Worm (Caenorhabditis elegans) whole organism, mixed stage, embryonic: ENCODE results near the gene T10C6.6.

Experiments
- M03D4.4 ChIP-seq: sonication (generic microtip); optimal IDR thresholded peaks from 2 replicates; lab custom pipeline; 2017; ENCODE audit warnings: mild to moderate bottlenecking, missing genetic modification characterization, missing compliant biosample characterization
- bed-3 ChIP-seq: fragments of 200-800 bp; sonication (Bioruptor generic); optimal IDR thresholded peaks from 3 replicates; lab custom pipeline; 2018; ENCODE audit warnings: mild to moderate bottlenecking, missing genetic modification characterization, moderate library complexity, missing compliant biosample characterization
- blmp-1 ChIP-seq: fragments of 150-350 bp; optimal IDR thresholded peaks from 2 replicates; lab custom pipeline; 2014; ENCODE audit warnings: missing biosample characterization, missing genetic modification characterization
- ceh-39 ChIP-seq: fragments of 150-350 bp; optimal IDR thresholded peaks from 2 replicates; lab custom pipeline; 2014; ENCODE audit warnings: missing biosample characterization, missing genetic modification characterization
- ceh-43 ChIP-seq: fragments of 200-800 bp; sonication (Bioruptor generic); optimal IDR thresholded peaks from 2 replicates; lab custom pipeline; 2018; ENCODE audit warnings: mild to moderate bottlenecking, missing genetic modification characterization, moderate library complexity, missing compliant biosample characterization
- ceh-83 ChIP-seq: fragments of 200-800 bp; sonication (Bioruptor generic); optimal IDR thresholded peaks from 2 replicates; lab custom pipeline; 2018; ENCODE audit warnings: mild to moderate bottlenecking, missing genetic modification characterization, missing compliant biosample characterization
- ces-1 ChIP-seq: fragments of 150-350 bp; optimal IDR thresholded peaks from 2 replicates; lab custom pipeline; 2014; ENCODE audit warnings: missing biosample characterization, missing genetic modification reagents, missing genetic modification characterization
- cnd-1 ChIP-seq: fragments of 200-800 bp; sonication (Bioruptor generic); optimal IDR thresholded peaks from 2 replicates; lab custom pipeline; 2018; ENCODE audit warnings: mild to moderate bottlenecking, missing genetic modification characterization, missing compliant biosample characterization
- drap-1 ChIP-seq: fragments of 200-800 bp; sonication (Bioruptor generic); optimal IDR thresholded peaks from 3 replicates; lab custom pipeline; 2018; ENCODE audit warnings: mild to moderate bottlenecking, missing genetic modification characterization, missing compliant biosample characterization
- elt-1 ChIP-seq: sonication (generic microtip); optimal IDR thresholded peaks from 2 replicates; lab custom pipeline; 2017; ENCODE audit warnings: missing genetic modification characterization, mild to moderate bottlenecking, missing compliant biosample characterization, antibody characterized with exemption, moderate library complexity, borderline replicate concordance; ENCODE audit not compliant: insufficient read depth
- flh-1 ChIP-seq: fragments of 200-800 bp; sonication (Bioruptor generic); optimal IDR thresholded peaks from 2 replicates; lab custom pipeline; 2018; ENCODE audit warnings: mild to moderate bottlenecking, missing genetic modification characterization, moderate library complexity, missing compliant biosample characterization
- ham-2 ChIP-seq: fragments of 200-800 bp; sonication (Bioruptor generic); optimal IDR thresholded peaks from 2 replicates; lab custom pipeline; 2018; ENCODE audit warnings: mild to moderate bottlenecking, missing genetic modification characterization, missing compliant biosample characterization
- hlh-1 ChIP-seq: fragments of 150-350 bp; optimal IDR thresholded peaks from 2 replicates; lab custom pipeline; 2014; ENCODE audit warnings: missing biosample characterization, missing genetic modification reagents, missing genetic modification characterization
- lin-13 ChIP-seq: fragments of 150-350 bp; optimal IDR thresholded peaks from 2 replicates; lab custom pipeline; 2014; ENCODE audit warnings: missing biosample characterization, missing genetic modification characterization
- lin-32 ChIP-seq: fragments of 200-800 bp; sonication (Bioruptor generic); optimal IDR thresholded peaks from 2 replicates; lab custom pipeline; 2018; ENCODE audit warnings: mild to moderate bottlenecking, missing genetic modification characterization, missing compliant biosample characterization
- lsy-2 ChIP-seq: fragments of 150-350 bp; optimal IDR thresholded peaks from 2 replicates; lab custom pipeline; 2014; ENCODE audit warnings: missing biosample characterization, missing genetic modification characterization
- mab-5 ChIP-seq: fragments of 150-350 bp; optimal IDR thresholded peaks from 2 replicates; lab custom pipeline; 2014; ENCODE audit warnings: missing biosample characterization, missing genetic modification characterization
- mep-1 ChIP-seq: fragments of 150-350 bp; optimal IDR thresholded peaks from 2 replicates; lab custom pipeline; 2017; ENCODE audit warnings: missing biosample characterization, missing genetic modification reagents, missing genetic modification characterization, inconsistent platforms
- mls-2 ChIP-seq: sonication (generic microtip); optimal IDR thresholded peaks from 2 replicates; lab custom pipeline; 2016; ENCODE audit warnings: mild to moderate bottlenecking, missing genetic modification characterization, moderate library complexity, missing compliant biosample characterization
- nhr-12 ChIP-seq: fragments of 150-350 bp; optimal IDR thresholded peaks from 2 replicates; lab custom pipeline; 2014; ENCODE audit warnings: missing biosample characterization, missing genetic modification characterization
- nhr-2 ChIP-seq: fragments of 150-350 bp; optimal IDR thresholded peaks from 2 replicates; lab custom pipeline; 2014; ENCODE audit warnings: missing biosample characterization, missing genetic modification characterization
- nhr-237 ChIP-seq: fragments of 150-350 bp; optimal IDR thresholded peaks from 2 replicates; lab custom pipeline; 2014; ENCODE audit warnings: missing biosample characterization, missing genetic modification characterization
- nhr-28 ChIP-seq: fragments of 150-350 bp; optimal IDR thresholded peaks from 2 replicates; lab custom pipeline; 2014; ENCODE audit warnings: missing biosample characterization, missing genetic modification characterization
- nhr-76 ChIP-seq: sonication (generic microtip); optimal IDR thresholded peaks from 2 replicates; lab custom pipeline; 2017; ENCODE audit warnings: missing biosample characterization, missing genetic modification characterization
- snpc-4 ChIP-seq: fragments of 150-350 bp; optimal IDR thresholded peaks from 2 replicates; lab custom pipeline; 2014; ENCODE audit warnings: missing biosample characterization, missing genetic modification characterization
- sptf-1 ChIP-seq: sonication (generic microtip); optimal IDR thresholded peaks from 2 replicates; lab custom pipeline; 2017; ENCODE audit warnings: mild to moderate bottlenecking, missing genetic modification characterization, moderate library complexity, missing compliant biosample characterization
- tbx-8 ChIP-seq: fragments of 200-800 bp; sonication (Bioruptor generic); optimal IDR thresholded peaks from 2 replicates; lab custom pipeline; 2018; ENCODE audit warnings: mild to moderate bottlenecking, missing genetic modification characterization, moderate library complexity, missing compliant biosample characterization
- unc-120 ChIP-seq: sonication (generic microtip); optimal IDR thresholded peaks from 2 replicates; lab custom pipeline; 2017; ENCODE audit warnings: missing genetic modification characterization, missing compliant biosample characterization; ENCODE audit not compliant: poor library complexity, severe bottlenecking
- unc-39 ChIP-seq: fragments of 150-350 bp; optimal IDR thresholded peaks from 2 replicates; lab custom pipeline; 2014; ENCODE audit warnings: missing biosample characterization, missing genetic modification characterization
- unc-62 ChIP-seq: fragments of 150-350 bp; optimal IDR thresholded peaks from 2 replicates; lab custom pipeline; 2014; ENCODE audit warnings: missing biosample characterization, missing genetic modification reagents, missing genetic modification characterization
- zip-8 ChIP-seq: fragments of 150-350 bp; optimal IDR thresholded peaks from 2 replicates; lab custom pipeline; 2014; ENCODE audit warnings: missing biosample characterization, missing genetic modification characterization
- ztf-11 ChIP-seq: fragments of 150-350 bp; optimal IDR thresholded peaks from 2 replicates; lab custom pipeline; 2014; ENCODE audit warnings: missing biosample characterization, missing genetic modification characterization

Gene T10C6.6

ce11 chrV:16049177-16049576 lies 25.1 kb downstream of the T10C6.6 start, which contains the start of gene best-12:
TSS of gene best-12 (plus strand) at chrV:16049477.
- TF ChIP-seq ces-1 (GFP tag; lab: Kevin White, UChicago) = no peak
- TF ChIP-seq nhr-76 = no peak
- TF ChIP-seq ceh-83 = no peak
- no peak for TF ChIP-seq lsy-2 (tag; lab: Kevin White, UChicago)
- TF ChIP-seq sptf-1 (tag; lab: Kevin White, UChicago) = no peak
- no peak for TF ChIP-seq mls-2 (tag; lab: Kevin White, UChicago)
- no peak for TF ChIP-seq ztf-11
- TF ChIP-seq unc-39 (tag; lab: Kevin White, UChicago) = no peak
- TF ChIP-seq nhr-28 (tag; lab: Kevin White, UChicago) = no peak
- no peak for TF ChIP-seq flh-1
- TF ChIP-seq blmp-1 (tag; lab: Kevin White, UChicago) = no peak
- TF ChIP-seq lin-13 (tag; lab: Kevin White, UChicago) = no peak
- no peak for TF ChIP-seq zip-8 (tag; lab: Kevin White, UChicago)
- no peak for TF ChIP-seq cnd-1
- TF ChIP-seq snpc-4 (tag; lab: Kevin White, UChicago) = no peak
- TF ChIP-seq bed-3 (GFP tag; lab: Kevin White, UChicago) = no peak
- no peak for TF ChIP-seq mep-1 (tag; lab: Kevin White, UChicago)
- TF ChIP-seq lin-32 (GFP tag; lab: Kevin White, UChicago) = no peak
- no peak for TF ChIP-seq M03D4.4

DNA sequence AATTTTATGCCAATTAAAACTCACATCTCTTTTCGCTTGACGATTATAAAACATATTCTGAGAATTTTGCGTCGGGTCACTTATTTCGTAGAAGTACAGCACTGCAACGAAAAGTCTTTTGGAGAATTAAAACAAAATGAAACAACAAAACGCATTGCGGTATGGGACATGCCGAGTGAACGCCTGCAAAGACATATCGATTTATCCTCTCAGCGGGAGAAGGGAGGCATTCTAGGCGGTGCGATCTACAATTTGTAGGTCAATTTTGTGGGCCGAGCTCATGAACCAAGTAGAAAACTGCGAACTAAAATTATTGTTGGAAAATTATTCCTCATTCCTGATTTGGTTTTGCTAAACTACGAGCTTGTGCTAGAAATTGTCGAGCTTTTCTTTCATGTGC lies 29.2 kb downstream of the T10C6.6 start, which contains the start of gene F14H3.3:
TSS of gene F14H3.3 (minus strand) at position 101 of the 400 bp plus-strand sequence.
- no peak for TF ChIP-seq elt-1
- no peak for TF ChIP-seq M03D4.4
- TF ChIP-seq mab-5 (tag; lab: Kevin White, UChicago) = no peak
- TF ChIP-seq ceh-43 (GFP tag; lab: Kevin White, UChicago) = no peak
- no peak for TF ChIP-seq tbx-8 (GFP tag; lab: Kevin White, UChicago)
- no peak for TF ChIP-seq ceh-83
- TF ChIP-seq bed-3 (GFP tag; lab: Kevin White, UChicago) = no peak
- TF ChIP-seq unc-120 (tag; lab: Kevin White, UChicago) = no peak
- TF ChIP-seq nhr-76 = no peak
- no peak for TF ChIP-seq nhr-12 (tag; lab: Kevin White, UChicago)
- TF ChIP-seq nhr-237 (tag; lab: Kevin White, UChicago) = no peak
- no peak for TF ChIP-seq cnd-1
- TF ChIP-seq lsy-2 (tag; lab: Kevin White, UChicago) = no peak
- TF ChIP-seq mep-1 (tag; lab: Kevin White, UChicago) = no peak

ce11 chrV:16055031-16055430 lies 30.9 kb downstream of the T10C6.6 start, which contains the start of gene F14H3.4:
TSS of gene F14H3.4 (minus strand) at chrV:16055072.
- no peak for TF ChIP-seq cnd-1
- TF ChIP-seq ceh-39 = no peak
- no peak for TF ChIP-seq ztf-11
- TF ChIP-seq zip-8 (tag; lab: Kevin White, UChicago) = no peak

DNA sequence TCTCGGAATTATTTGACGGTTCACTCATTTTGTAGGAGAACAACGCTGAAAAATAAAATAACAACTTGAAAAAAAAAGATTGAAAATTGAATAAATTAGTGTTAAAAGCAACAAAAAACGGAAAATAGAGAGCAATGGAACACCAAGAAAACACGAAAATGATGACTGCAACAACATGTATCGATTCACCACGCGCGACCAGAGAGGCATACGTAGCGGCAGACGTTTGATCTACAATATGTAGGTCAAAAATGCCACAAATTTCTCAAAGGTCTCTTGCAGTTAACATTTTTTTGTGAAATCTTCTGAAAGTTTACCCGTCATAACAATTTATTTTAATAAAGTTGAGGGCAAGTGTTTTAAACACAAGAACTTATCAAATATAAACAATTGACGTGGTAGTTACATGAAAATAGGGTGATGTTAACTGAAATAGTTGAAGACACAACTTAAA lies 32.9 kb downstream of the T10C6.6 start, which contains the start of gene F14H3.5:
TSS of gene F14H3.5 (minus strand) at position 51 of the 454 bp plus-strand sequence.
- no peak for TF ChIP-seq elt-1
- no peak for TF ChIP-seq hlh-1
- no peak for TF ChIP-seq tbx-8 (GFP tag; lab: Kevin White, UChicago)
- no peak for TF ChIP-seq sptf-1 (tag; lab: Kevin White, UChicago)
- no peak for TF ChIP-seq M03D4.4
- TF ChIP-seq unc-62 (GFP tag; lab: Kevin White, UChicago) = no peak
- no peak for TF ChIP-seq nhr-28 (tag; lab: Kevin White, UChicago)
- no peak for TF ChIP-seq nhr-12 (tag; lab: Kevin White, UChicago)

DNA sequence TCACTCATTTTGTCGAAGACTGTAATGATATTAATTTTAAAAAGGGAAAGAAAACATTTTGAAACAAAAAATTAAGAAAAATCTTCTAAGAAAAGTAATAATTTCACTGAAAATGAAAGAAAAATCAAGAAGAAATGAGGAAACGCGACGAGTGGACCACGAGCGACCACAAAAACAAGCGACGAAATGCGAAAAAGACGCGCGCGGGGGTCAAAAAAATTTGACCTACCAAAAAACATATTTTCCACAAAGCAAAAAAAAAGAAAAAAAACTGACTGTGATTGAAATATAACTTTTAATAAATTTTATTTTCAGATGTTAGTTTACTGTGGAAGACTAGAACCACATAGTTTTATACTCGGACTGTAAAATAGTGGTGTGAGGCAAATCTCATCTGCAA lies 34.7 kb downstream of the T10C6.6 start, which contains the start of gene F14H3.6:
TSS of gene F14H3.6 (minus strand) at position 22 of the 400 bp plus-strand sequence.
- TF ChIP-seq sptf-1 (tag; lab: Kevin White, UChicago) (no peak), nhr-28 (tag; lab: Kevin White, UChicago) (no peak), ham-2 (no peak), lin-32 (GFP tag; lab: Kevin White, UChicago) (no peak), lin-13 (tag; lab: Kevin White, UChicago) (no peak), elt-1 (no peak), drap-1 (no peak), unc-120 (tag; lab: Kevin White, UChicago) (no peak), snpc-4 (tag; lab: Kevin White, UChicago) (no peak), nhr-237 (tag; lab: Kevin White, UChicago) (no peak), zip-8 (tag; lab: Kevin White, UChicago) (no peak), unc-62 (GFP tag; lab: Kevin White, UChicago) (no peak), M03D4.4 (no peak), nhr-12 (tag; lab: Kevin White, UChicago) (no peak), mep-1 (tag; lab: Kevin White, UChicago) (no peak), nhr-2 (no peak), ceh-43 (GFP tag; lab: Kevin White, UChicago) (no peak), ces-1 (GFP tag; lab: Kevin White, UChicago) (no peak)
